Fruit fly (Drosophila melanogaster): ENCODE measurements around the gene CG9631.

CG9631 gene

dm6 chr3R:14226662-14227061, at the start of gene CG9631:
Gene CG9631 (minus strand): TSS chr3R:14226762.
- TF ChIP-seq cnc (optimal IDR thresholded peaks at IDR 0.05) (no peak), cic (GFP tag; optimal IDR thresholded peaks at IDR 0.05) (peak; percentile 80)

dm6 chr3R:14275519-14276172, 49.1 kb upstream of the CG9631 start:
- TF ChIP-seq toe (GFP tag; optimal IDR thresholded peaks at IDR 0.05): no peak
- no peak for TF ChIP-seq CG1620 (GFP tag; optimal IDR thresholded peaks at IDR 0.05)
- TF ChIP-seq Crg-1 (GFP tag; optimal IDR thresholded peaks at IDR 0.05): no peak
- TF ChIP-seq Hr96 (GFP tag; optimal IDR thresholded peaks at IDR 0.05): no peak
- TF ChIP-seq CG33017 (tag; optimal IDR thresholded peaks at IDR 0.05): no peak
- no peak for TF ChIP-seq CG11617 (GFP tag; optimal IDR thresholded peaks at IDR 0.05)
- TF ChIP-seq Mnt (GFP tag; optimal IDR thresholded peaks at IDR 0.05): no peak
- TF ChIP-seq CG14711 (tag; optimal IDR thresholded peaks at IDR 0.05): no peak
- TF ChIP-seq tj (GFP tag; optimal IDR thresholded peaks at IDR 0.05): no peak
- no peak for TF ChIP-seq CG12768 (GFP tag; optimal IDR thresholded peaks at IDR 0.05)
- no peak for TF ChIP-seq ovo (GFP tag; optimal IDR thresholded peaks at IDR 0.05)
- TF ChIP-seq cnc (optimal IDR thresholded peaks at IDR 0.05): no peak
- TF ChIP-seq CG5204 (GFP tag; optimal IDR thresholded peaks at IDR 0.05): no peak
- TF ChIP-seq CG7101 (tag; optimal IDR thresholded peaks at IDR 0.05): no peak
- TF ChIP-seq pad (GFP tag; optimal IDR thresholded peaks at IDR 0.05): no peak
- TF ChIP-seq CG7045 (GFP tag; optimal IDR thresholded peaks at IDR 0.05): no peak
- TF ChIP-seq Clk (GFP tag; optimal IDR thresholded peaks at IDR 0.05): no peak
- no peak for TF ChIP-seq kay (GFP tag; ENCODE audit: borderline replicate concordance)
- no peak for TF ChIP-seq bab1 (GFP tag; optimal IDR thresholded peaks at IDR 0.05)
- no peak for TF ChIP-seq cic (GFP tag; optimal IDR thresholded peaks at IDR 0.05)

dm6 chr3R:14262087-14262486, 35.5 kb upstream of the CG9631 start, which contains the start of the genes CG14839 and CG14841:
Gene CG14839 (plus strand): TSS chr3R:14262387.
Gene CG14841 (minus strand): TSS chr3R:14262418.
- TF ChIP-seq bab1 (GFP tag; optimal IDR thresholded peaks at IDR 0.05) (no peak), tj (GFP tag; optimal IDR thresholded peaks at IDR 0.05) (no peak), Crg-1 (GFP tag; optimal IDR thresholded peaks at IDR 0.05) (no peak), CG12768 (GFP tag; optimal IDR thresholded peaks at IDR 0.05) (no peak), CG11617 (GFP tag; optimal IDR thresholded peaks at IDR 0.05) (no peak), CG14711 (tag; optimal IDR thresholded peaks at IDR 0.05) (no peak), ovo (GFP tag; optimal IDR thresholded peaks at IDR 0.05) (no peak), Mnt (GFP tag; optimal IDR thresholded peaks at IDR 0.05) (no peak), toe (GFP tag; optimal IDR thresholded peaks at IDR 0.05) (no peak), Hr96 (GFP tag; optimal IDR thresholded peaks at IDR 0.05) (no peak), cnc (optimal IDR thresholded peaks at IDR 0.05) (no peak), CG5204 (GFP tag; optimal IDR thresholded peaks at IDR 0.05) (no peak), CG7045 (GFP tag; optimal IDR thresholded peaks at IDR 0.05) (no peak), CG1620 (GFP tag; optimal IDR thresholded peaks at IDR 0.05) (no peak), Clk (GFP tag; optimal IDR thresholded peaks at IDR 0.05) (no peak), CG33017 (tag; optimal IDR thresholded peaks at IDR 0.05) (no peak)

- no peak for TF ChIP-seq Hr96 (GFP tag; optimal IDR thresholded peaks at IDR 0.05)
- no peak for TF ChIP-seq toe (GFP tag; optimal IDR thresholded peaks at IDR 0.05)
- TF ChIP-seq bab1 (GFP tag; optimal IDR thresholded peaks at IDR 0.05): no peak
- TF ChIP-seq cic (GFP tag; optimal IDR thresholded peaks at IDR 0.05): no peak
- TF ChIP-seq CG11617 (GFP tag; optimal IDR thresholded peaks at IDR 0.05): no peak
- no peak for TF ChIP-seq cnc (optimal IDR thresholded peaks at IDR 0.05)
- no peak for TF ChIP-seq Crg-1 (GFP tag; optimal IDR thresholded peaks at IDR 0.05)
- no peak for TF ChIP-seq Mnt (GFP tag; optimal IDR thresholded peaks at IDR 0.05)
- no peak for TF ChIP-seq CG33017 (tag; optimal IDR thresholded peaks at IDR 0.05)
- no peak for TF ChIP-seq tj (GFP tag; optimal IDR thresholded peaks at IDR 0.05)
Observed at dm6 chr3R:14261113-14261512, 34.6 kb upstream of the CG9631 start, which contains the start of gene CG14840. Gene CG14840 (minus strand): TSS chr3R:14261213.

dm6 chr3R:14259821-14260220, 33.3 kb upstream of the CG9631 start, which contains the start of gene MetRS-m:
Gene MetRS-m (minus strand): TSS chr3R:14259991.
- TF ChIP-seq kay (GFP tag; ENCODE audit: borderline replicate concordance): peak; percentile 27
- no peak for TF ChIP-seq Clk (GFP tag; optimal IDR thresholded peaks at IDR 0.05)

- TF ChIP-seq pad (GFP tag; optimal IDR thresholded peaks at IDR 0.05): no peak
- no peak for TF ChIP-seq tj (GFP tag; optimal IDR thresholded peaks at IDR 0.05)
Observed at dm6 chr3R:14255808-14256207, 29.2 kb upstream of the CG9631 start, which contains the start of gene CG43179. Gene CG43179 (plus strand): TSS chr3R:14256108.

dm6 chr3R:14245371-14245770, 18.8 kb upstream of the CG9631 start, which contains the start of gene CG9616:
Gene CG9616 (minus strand): TSS chr3R:14245471.
- no peak for TF ChIP-seq CG1620 (GFP tag; optimal IDR thresholded peaks at IDR 0.05)
- no peak for TF ChIP-seq CG14711 (tag; optimal IDR thresholded peaks at IDR 0.05)
- no peak for TF ChIP-seq cnc (optimal IDR thresholded peaks at IDR 0.05)
- no peak for TF ChIP-seq Mnt (GFP tag; optimal IDR thresholded peaks at IDR 0.05)
- no peak for TF ChIP-seq CG33017 (tag; optimal IDR thresholded peaks at IDR 0.05)
- TF ChIP-seq Clk (GFP tag; optimal IDR thresholded peaks at IDR 0.05): no peak
- TF ChIP-seq cic (GFP tag; optimal IDR thresholded peaks at IDR 0.05): no peak
- no peak for TF ChIP-seq CG7045 (GFP tag; optimal IDR thresholded peaks at IDR 0.05)
- TF ChIP-seq Crg-1 (GFP tag; optimal IDR thresholded peaks at IDR 0.05): no peak
- no peak for TF ChIP-seq toe (GFP tag; optimal IDR thresholded peaks at IDR 0.05)
- TF ChIP-seq pad (GFP tag; optimal IDR thresholded peaks at IDR 0.05): no peak
- TF ChIP-seq bab1 (GFP tag; optimal IDR thresholded peaks at IDR 0.05): no peak
- no peak for TF ChIP-seq CG5204 (GFP tag; optimal IDR thresholded peaks at IDR 0.05)
